Worm (Caenorhabditis elegans) whole organism, mixed stage, embryonic: ENCODE data around the gene R13H9.6.

Source experiments
- M03D4.4 ChIP-seq: sonication (generic microtip); optimal IDR thresholded peaks from 2 replicates; lab custom pipeline; 2017; ENCODE audit warnings: mild to moderate bottlenecking, missing genetic modification characterization, missing compliant biosample characterization
- bed-3 ChIP-seq: fragments of 200-800 bp; sonication (Bioruptor generic); optimal IDR thresholded peaks from 3 replicates; lab custom pipeline; 2018; ENCODE audit warnings: mild to moderate bottlenecking, missing genetic modification characterization, moderate library complexity, missing compliant biosample characterization
- blmp-1 ChIP-seq: fragments of 150-350 bp; optimal IDR thresholded peaks from 2 replicates; lab custom pipeline; 2014; ENCODE audit warnings: missing biosample characterization, missing genetic modification characterization
- ceh-43 ChIP-seq: fragments of 200-800 bp; sonication (Bioruptor generic); optimal IDR thresholded peaks from 2 replicates; lab custom pipeline; 2018; ENCODE audit warnings: mild to moderate bottlenecking, missing genetic modification characterization, moderate library complexity, missing compliant biosample characterization
- ceh-83 ChIP-seq: fragments of 200-800 bp; sonication (Bioruptor generic); optimal IDR thresholded peaks from 2 replicates; lab custom pipeline; 2018; ENCODE audit warnings: mild to moderate bottlenecking, missing genetic modification characterization, missing compliant biosample characterization
- ces-1 ChIP-seq: fragments of 150-350 bp; optimal IDR thresholded peaks from 2 replicates; lab custom pipeline; 2014; ENCODE audit warnings: missing biosample characterization, missing genetic modification reagents, missing genetic modification characterization
- cnd-1 ChIP-seq: fragments of 200-800 bp; sonication (Bioruptor generic); optimal IDR thresholded peaks from 2 replicates; lab custom pipeline; 2018; ENCODE audit warnings: mild to moderate bottlenecking, missing genetic modification characterization, missing compliant biosample characterization
- drap-1 ChIP-seq: fragments of 200-800 bp; sonication (Bioruptor generic); optimal IDR thresholded peaks from 3 replicates; lab custom pipeline; 2018; ENCODE audit warnings: mild to moderate bottlenecking, missing genetic modification characterization, missing compliant biosample characterization
- elt-1 ChIP-seq: sonication (generic microtip); optimal IDR thresholded peaks from 2 replicates; lab custom pipeline; 2017; ENCODE audit warnings: missing genetic modification characterization, mild to moderate bottlenecking, missing compliant biosample characterization, antibody characterized with exemption, moderate library complexity, borderline replicate concordance; ENCODE audit not compliant: insufficient read depth
- flh-1 ChIP-seq: fragments of 200-800 bp; sonication (Bioruptor generic); optimal IDR thresholded peaks from 2 replicates; lab custom pipeline; 2018; ENCODE audit warnings: mild to moderate bottlenecking, missing genetic modification characterization, moderate library complexity, missing compliant biosample characterization
- ham-2 ChIP-seq: fragments of 200-800 bp; sonication (Bioruptor generic); optimal IDR thresholded peaks from 2 replicates; lab custom pipeline; 2018; ENCODE audit warnings: mild to moderate bottlenecking, missing genetic modification characterization, missing compliant biosample characterization
- hlh-1 ChIP-seq: fragments of 150-350 bp; optimal IDR thresholded peaks from 2 replicates; lab custom pipeline; 2014; ENCODE audit warnings: missing biosample characterization, missing genetic modification reagents, missing genetic modification characterization
- lin-13 ChIP-seq: fragments of 150-350 bp; optimal IDR thresholded peaks from 2 replicates; lab custom pipeline; 2014; ENCODE audit warnings: missing biosample characterization, missing genetic modification characterization
- lin-32 ChIP-seq: fragments of 200-800 bp; sonication (Bioruptor generic); optimal IDR thresholded peaks from 2 replicates; lab custom pipeline; 2018; ENCODE audit warnings: mild to moderate bottlenecking, missing genetic modification characterization, missing compliant biosample characterization
- lsy-2 ChIP-seq: fragments of 150-350 bp; optimal IDR thresholded peaks from 2 replicates; lab custom pipeline; 2014; ENCODE audit warnings: missing biosample characterization, missing genetic modification characterization
- mab-5 ChIP-seq: fragments of 150-350 bp; optimal IDR thresholded peaks from 2 replicates; lab custom pipeline; 2014; ENCODE audit warnings: missing biosample characterization, missing genetic modification characterization
- mep-1 ChIP-seq: fragments of 150-350 bp; optimal IDR thresholded peaks from 2 replicates; lab custom pipeline; 2017; ENCODE audit warnings: missing biosample characterization, missing genetic modification reagents, missing genetic modification characterization, inconsistent platforms
- mls-2 ChIP-seq: sonication (generic microtip); optimal IDR thresholded peaks from 2 replicates; lab custom pipeline; 2016; ENCODE audit warnings: mild to moderate bottlenecking, missing genetic modification characterization, moderate library complexity, missing compliant biosample characterization
- nhr-12 ChIP-seq: fragments of 150-350 bp; optimal IDR thresholded peaks from 2 replicates; lab custom pipeline; 2014; ENCODE audit warnings: missing biosample characterization, missing genetic modification characterization
- nhr-2 ChIP-seq: fragments of 150-350 bp; optimal IDR thresholded peaks from 2 replicates; lab custom pipeline; 2014; ENCODE audit warnings: missing biosample characterization, missing genetic modification characterization
- nhr-237 ChIP-seq: fragments of 150-350 bp; optimal IDR thresholded peaks from 2 replicates; lab custom pipeline; 2014; ENCODE audit warnings: missing biosample characterization, missing genetic modification characterization
- nhr-28 ChIP-seq: fragments of 150-350 bp; optimal IDR thresholded peaks from 2 replicates; lab custom pipeline; 2014; ENCODE audit warnings: missing biosample characterization, missing genetic modification characterization
- nhr-76 ChIP-seq: sonication (generic microtip); optimal IDR thresholded peaks from 2 replicates; lab custom pipeline; 2017; ENCODE audit warnings: missing biosample characterization, missing genetic modification characterization
- pha-4 ChIP-seq: fragments of 150-350 bp; optimal IDR thresholded peaks from 2 replicates; lab custom pipeline; 2018; ENCODE audit warnings: missing biosample characterization, missing genetic modification reagents, missing genetic modification characterization
- sem-2 ChIP-seq: fragments of 200-800 bp; sonication (Bioruptor generic); optimal IDR thresholded peaks from 2 replicates; lab custom pipeline; 2018; ENCODE audit warnings: mild to moderate bottlenecking, missing genetic modification characterization, missing compliant biosample characterization
- snpc-4 ChIP-seq: fragments of 150-350 bp; optimal IDR thresholded peaks from 2 replicates; lab custom pipeline; 2014; ENCODE audit warnings: missing biosample characterization, missing genetic modification characterization
- sptf-1 ChIP-seq: sonication (generic microtip); optimal IDR thresholded peaks from 2 replicates; lab custom pipeline; 2017; ENCODE audit warnings: mild to moderate bottlenecking, missing genetic modification characterization, moderate library complexity, missing compliant biosample characterization
- unc-120 ChIP-seq: sonication (generic microtip); optimal IDR thresholded peaks from 2 replicates; lab custom pipeline; 2017; ENCODE audit warnings: missing genetic modification characterization, missing compliant biosample characterization; ENCODE audit not compliant: poor library complexity, severe bottlenecking
- unc-39 ChIP-seq: fragments of 150-350 bp; optimal IDR thresholded peaks from 2 replicates; lab custom pipeline; 2014; ENCODE audit warnings: missing biosample characterization, missing genetic modification characterization
- unc-62 ChIP-seq: fragments of 150-350 bp; optimal IDR thresholded peaks from 2 replicates; lab custom pipeline; 2014; ENCODE audit warnings: missing biosample characterization, missing genetic modification reagents, missing genetic modification characterization
- zip-8 ChIP-seq: fragments of 150-350 bp; optimal IDR thresholded peaks from 2 replicates; lab custom pipeline; 2014; ENCODE audit warnings: missing biosample characterization, missing genetic modification characterization
- ztf-11 ChIP-seq: fragments of 150-350 bp; optimal IDR thresholded peaks from 2 replicates; lab custom pipeline; 2014; ENCODE audit warnings: missing biosample characterization, missing genetic modification characterization

R13H9.6 gene

ce11 chrIV:5083832-5084231, 15.4 kb upstream of the R13H9.6 start:
- TF ChIP-seq hlh-1 (tag; lab: Kevin White, UChicago): no peak
- TF ChIP-seq pha-4: no peak
- TF ChIP-seq unc-120 (tag; lab: Kevin White, UChicago): no peak
- TF ChIP-seq elt-1 (tag; lab: Kevin White, UChicago): no peak
- no peak for TF ChIP-seq flh-1 (GFP tag; lab: Kevin White, UChicago)
- no peak for TF ChIP-seq drap-1 (GFP tag; lab: Kevin White, UChicago)
- TF ChIP-seq nhr-237 (tag; lab: Kevin White, UChicago): no peak
- TF ChIP-seq unc-39 (tag; lab: Kevin White, UChicago): no peak
- no peak for TF ChIP-seq lin-32 (GFP tag; lab: Kevin White, UChicago)
- TF ChIP-seq sem-2 (GFP tag; lab: Kevin White, UChicago): no peak
- no peak for TF ChIP-seq mls-2 (tag; lab: Kevin White, UChicago)
- no peak for TF ChIP-seq mep-1 (tag; lab: Kevin White, UChicago)
- TF ChIP-seq ceh-43 (GFP tag; lab: Kevin White, UChicago): no peak
- TF ChIP-seq zip-8: no peak
- TF ChIP-seq nhr-12 (tag; lab: Kevin White, UChicago): no peak
- no peak for TF ChIP-seq cnd-1 (tag; lab: Kevin White, UChicago)

ce11 chrIV:5082900-5083530, 14.6 kb upstream of the R13H9.6 start, which contains the start of gene pygo-1:
Gene pygo-1, plus strand, starts transcription at chrIV:5083303.
- TF ChIP-seq lin-32 (GFP tag; lab: Kevin White, UChicago): no peak
- no peak for TF ChIP-seq lin-13 (tag; lab: Kevin White, UChicago)
- TF ChIP-seq mab-5: no peak
- TF ChIP-seq nhr-28: no peak
- TF ChIP-seq snpc-4 (tag; lab: Kevin White, UChicago): no peak
- TF ChIP-seq hlh-1 (tag; lab: Kevin White, UChicago): no peak
- TF ChIP-seq sem-2 (GFP tag; lab: Kevin White, UChicago): no peak

- TF ChIP-seq elt-1 (tag; lab: Kevin White, UChicago): no peak
- no peak for TF ChIP-seq lsy-2
- no peak for TF ChIP-seq ztf-11 (tag; lab: Kevin White, UChicago)
- TF ChIP-seq sptf-1 (tag; lab: Kevin White, UChicago): no peak
- TF ChIP-seq nhr-237 (tag; lab: Kevin White, UChicago): no peak
- no peak for TF ChIP-seq nhr-12 (tag; lab: Kevin White, UChicago)
- TF ChIP-seq bed-3 (GFP tag; lab: Kevin White, UChicago): no peak
- TF ChIP-seq flh-1 (GFP tag; lab: Kevin White, UChicago): no peak
- TF ChIP-seq zip-8: no peak
- TF ChIP-seq cnd-1 (tag; lab: Kevin White, UChicago): no peak
- TF ChIP-seq ham-2 (GFP tag; lab: Kevin White, UChicago): no peak
- no peak for TF ChIP-seq nhr-76 (tag; lab: Kevin White, UChicago)
- no peak for TF ChIP-seq lin-13 (tag; lab: Kevin White, UChicago)
- TF ChIP-seq ces-1 (GFP tag; lab: Kevin White, UChicago): no peak
- no peak for TF ChIP-seq ceh-43 (GFP tag; lab: Kevin White, UChicago)
- TF ChIP-seq hlh-1 (tag; lab: Kevin White, UChicago): no peak
- no peak for TF ChIP-seq mab-5
- TF ChIP-seq M03D4.4 (tag; lab: Kevin White, UChicago): no peak
- TF ChIP-seq ceh-83 (GFP tag; lab: Kevin White, UChicago): no peak
Measured at ce11 chrIV:5081122-5081521, 12.7 kb upstream of the R13H9.6 start.

ce11 chrIV:5078846-5079245, 10.4 kb upstream of the R13H9.6 start:
- TF ChIP-seq ces-1 (GFP tag; lab: Kevin White, UChicago) (peak; percentile 75), blmp-1 (tag; lab: Kevin White, UChicago) (no peak), cnd-1 (tag; lab: Kevin White, UChicago) (peak; percentile 84), bed-3 (GFP tag; lab: Kevin White, UChicago) (no peak), hlh-1 (tag; lab: Kevin White, UChicago) (peak; percentile 18), lin-32 (GFP tag; lab: Kevin White, UChicago) (peak; percentile 49), mep-1 (tag; lab: Kevin White, UChicago) (peak; percentile 13), pha-4 (no peak), unc-120 (tag; lab: Kevin White, UChicago) (peak; percentile 59), nhr-2 (tag; lab: Kevin White, UChicago) (peak; percentile 63), nhr-12 (tag; lab: Kevin White, UChicago) (no peak), unc-62 (GFP tag; lab: Kevin White, UChicago) (peak; percentile 36), ztf-11 (tag; lab: Kevin White, UChicago) (no peak)
